4 worm cellular contexts compared by ENCODE assay signal in genomic region chrX:11937343-11937935, ce11.
A peak's percentile ranks its signal among the peaks of the same experiment; 100 is the strongest.
TF ChIP-seq lines count a peak whose summit lies in the region.

No protein-coding gene starts in this region.

TF ChIP-seq in whole organism, L2 larva, 48 proteins besides CTCF, POLR2A, EP300 and RAD21 (continued from another document):
- TF ChIP-seq ztf-1 (GFP tag; conservative IDR thresholded peaks at IDR 0.05; lab: Robert Waterston, UW) (0 out of 2 replicates have a peak, but pooled peaks have one; percentile 55), nhr-12 (tag; optimal IDR thresholded peaks at IDR 0.05; lab: Kevin White, UChicago) (peak; percentile 70), nhr-6 (tag; optimal IDR thresholded peaks at IDR 0.05; lab: Kevin White, UChicago) (peak; percentile 99), nhr-129 (tag; optimal IDR thresholded peaks at IDR 0.05; lab: Kevin White, UChicago) (peak; percentile 100), unc-55 (GFP tag; optimal IDR thresholded peaks at IDR 0.05; lab: Kevin White, UChicago) (peak; percentile 99), ztf-4 (tag; optimal IDR thresholded peaks at IDR 0.05; lab: Kevin White, UChicago) (peak; percentile 91), ceh-16 (tag; optimal IDR thresholded peaks at IDR 0.05; lab: Kevin White, UChicago) (peak; percentile 92), aly-2 (tag; optimal IDR thresholded peaks at IDR 0.05; lab: Kevin White, UChicago) (no peak), gmeb-1 (tag; optimal IDR thresholded peaks at IDR 0.05; lab: Kevin White, UChicago) (peak; percentile 97), unc-62 (GFP tag; optimal IDR thresholded peaks at IDR 0.05; lab: Kevin White, UChicago) (peak; percentile 93), lin-11 (tag; optimal IDR thresholded peaks at IDR 0.05; lab: Kevin White, UChicago) (peak; percentile 76), R02D3.7 (tag; optimal IDR thresholded peaks at IDR 0.05; lab: Kevin White, UChicago) (peak; percentile 78), elt-3 (tag; optimal IDR thresholded peaks at IDR 0.05; lab: Kevin White, UChicago) (peak; percentile 77), sma-3 (GFP tag; optimal IDR thresholded peaks at IDR 0.05; lab: Kevin White, UChicago) (peak; percentile 99), nhr-23 (tag; optimal IDR thresholded peaks at IDR 0.05; lab: Kevin White, UChicago) (no peak), blmp-1 (tag; optimal IDR thresholded peaks at IDR 0.05; lab: Kevin White, UChicago; ENCODE audit: insufficient read depth) (peak; percentile 93), lin-39 (tag; optimal IDR thresholded peaks at IDR 0.05; lab: Kevin White, UChicago) (peak; percentile 93), ama-1 (optimal IDR thresholded peaks at IDR 0.05; lab: Kevin White, UChicago) (peak; percentile 51), F13H6.1 (tag; optimal IDR thresholded peaks at IDR 0.05; lab: Kevin White, UChicago) (peak; percentile 98), lsy-2 (tag; optimal IDR thresholded peaks at IDR 0.05; lab: Kevin White, UChicago) (peak; percentile 95 to 97), nhr-10 (tag; optimal IDR thresholded peaks at IDR 0.05; lab: Kevin White, UChicago) (peak; percentile 99), unc-39 (tag; optimal IDR thresholded peaks at IDR 0.05; lab: Kevin White, UChicago) (peak; percentile 89), egl-27 (tag; optimal IDR thresholded peaks at IDR 0.05; lab: Kevin White, UChicago) (peak; percentile 99), alr-1 (tag; optimal IDR thresholded peaks at IDR 0.05; lab: Kevin White, UChicago) (no peak), nhr-21 (tag; optimal IDR thresholded peaks at IDR 0.05; lab: Kevin White, UChicago) (peak; percentile 100), nhr-25 (tag; optimal IDR thresholded peaks at IDR 0.05; lab: Kevin White, UChicago) (peak; percentile 98)

TF ChIP-seq in whole organism, L4 larva, 104 proteins besides CTCF, POLR2A, EP300 and RAD21 (continued from another document and continues in another):
- TF ChIP-seq nhr-102 (tag; optimal IDR thresholded peaks at IDR 0.05; lab: Kevin White, UChicago) (peak; percentile 99), lin-13 (GFP tag; optimal IDR thresholded peaks at IDR 0.05; lab: Kevin White, UChicago) (peak; percentile 98), dmd-6 (GFP tag; IDR thresholded peaks at IDR 0.05; lab: Robert Waterston, UW) (peak; percentile 97), mdt-29 (GFP tag; IDR thresholded peaks at IDR 0.05; lab: Robert Waterston, UW) (peak; percentile 95), daf-16 (GFP tag; optimal IDR thresholded peaks at IDR 0.05; lab: Kevin White, UChicago) (peak; percentile 96 to 98), daf-16 (tag; optimal IDR thresholded peaks at IDR 0.05; lab: Kevin White, UChicago) (peak; percentile 93), R02D3.7 (tag; optimal IDR thresholded peaks at IDR 0.05; lab: Kevin White, UChicago) (peak; percentile 1), zip-2 (tag; optimal IDR thresholded peaks at IDR 0.05; lab: Kevin White, UChicago) (peak; percentile 98), spr-1 (tag; optimal IDR thresholded peaks at IDR 0.05; lab: Kevin White, UChicago) (peak; percentile 97), nhr-28 (tag; optimal IDR thresholded peaks at IDR 0.05; lab: Kevin White, UChicago) (peak; percentile 95), skn-1 (tag; optimal IDR thresholded peaks at IDR 0.05; lab: Kevin White, UChicago) (no peak), dve-1 (tag; optimal IDR thresholded peaks at IDR 0.05; lab: Kevin White, UChicago; ENCODE audit: insufficient read depth) (peak; percentile 100), nhr-77 (tag; optimal IDR thresholded peaks at IDR 0.05; lab: Kevin White, UChicago) (peak; percentile 100), gei-8 (GFP tag; optimal IDR thresholded peaks at IDR 0.05; lab: Kevin White, UChicago) (peak; percentile 88), ceh-32 (tag; optimal IDR thresholded peaks at IDR 0.05; lab: Kevin White, UChicago; ENCODE audit: poor library complexity) (peak; percentile 88), mes-2 (tag; optimal IDR thresholded peaks at IDR 0.05; lab: Kevin White, UChicago; ENCODE audit: poor library complexity, severe bottlenecking) (peak; percentile 99), ctbp-1 (GFP tag; IDR thresholded peaks at IDR 0.05; lab: Robert Waterston, UW) (peak; percentile 98), F26F4.8 (GFP tag; conservative IDR thresholded peaks at IDR 0.05; lab: Robert Waterston, UW) (no peak), tra-1 (GFP tag; IDR thresholded peaks at IDR 0.05; lab: Robert Waterston, UW) (peak; percentile 95), unc-62 (GFP tag; optimal IDR thresholded peaks at IDR 0.05 in 1 of 2; lab: Kevin White, UChicago) (peak; percentile 91 to 100), unc-62 (tag; optimal IDR thresholded peaks at IDR 0.05; lab: Kevin White, UChicago) (peak; percentile 93), spr-3 (GFP tag; optimal IDR thresholded peaks at IDR 0.05; lab: Kevin White, UChicago) (peak; percentile 98), Y5F2A.4 (GFP tag; optimal IDR thresholded peaks at IDR 0.05; lab: Kevin White, UChicago) (peak; percentile 91), egl-43 (GFP tag; IDR thresholded peaks at IDR 0.05; lab: Robert Waterston, UW) (peak; percentile 98), lim-7 (GFP tag; IDR thresholded peaks at IDR 0.05; lab: Robert Waterston, UW) (no peak), hlh-30 (tag; optimal IDR thresholded peaks at IDR 0.05; lab: Kevin White, UChicago; ENCODE audit: insufficient read depth) (peak; percentile 94), zfp-2 (tag; optimal IDR thresholded peaks at IDR 0.05; lab: Kevin White, UChicago) (peak; percentile 88), mdl-1 (tag; optimal IDR thresholded peaks at IDR 0.05; lab: Kevin White, UChicago) (peak; percentile 90 to 92), ces-1 (GFP tag; optimal IDR thresholded peaks at IDR 0.05; lab: Kevin White, UChicago) (peak; percentile 95), saeg-2 (GFP tag; IDR thresholded peaks at IDR 0.05; lab: Robert Waterston, UW) (peak; percentile 95), lir-3 (tag; optimal IDR thresholded peaks at IDR 0.05; lab: Kevin White, UChicago) (peak; percentile 90), dmd-8 (GFP tag; IDR thresholded peaks at IDR 0.05; lab: Robert Waterston, UW) (peak; percentile 72), hmg-1.1 (GFP tag; IDR thresholded peaks at IDR 0.05; lab: Robert Waterston, UW) (peak; percentile 99), fos-1 (tag; optimal IDR thresholded peaks at IDR 0.05; lab: Kevin White, UChicago) (peak; percentile 85), F44E2.7 (GFP tag; IDR thresholded peaks at IDR 0.05; lab: Robert Waterston, UW) (0 out of 2 replicates have a peak, but pooled peaks have one; percentile 23)

TF ChIP-seq in whole organism, late embryonic, 69 proteins besides CTCF, POLR2A, EP300 and RAD21 (continued from another document and continues in another):
- TF ChIP-seq sox-4 (tag; optimal IDR thresholded peaks at IDR 0.05; lab: Kevin White, UChicago) (peak; percentile 61), pros-1 (tag; optimal IDR thresholded peaks at IDR 0.05; lab: Kevin White, UChicago) (peak; percentile 97), unc-3 (GFP tag; conservative IDR thresholded peaks at IDR 0.05; lab: Robert Waterston, UW) (0 out of 2 replicates have a peak, but pooled peaks have one; percentile 21), unc-3 (tag; optimal IDR thresholded peaks at IDR 0.05; lab: Kevin White, UChicago) (peak; percentile 15), ama-1 (optimal IDR thresholded peaks at IDR 0.05; lab: Kevin White, UChicago) (no peak), tbx-7 (tag; optimal IDR thresholded peaks at IDR 0.05; lab: Kevin White, UChicago) (peak; percentile 50), pha-2 (tag; optimal IDR thresholded peaks at IDR 0.05; lab: Kevin White, UChicago) (no peak), pat-9 (tag; optimal IDR thresholded peaks at IDR 0.05; lab: Kevin White, UChicago) (peak; percentile 62), dve-1 (tag; optimal IDR thresholded peaks at IDR 0.05; lab: Kevin White, UChicago) (peak; percentile 98), ahr-1 (tag; optimal IDR thresholded peaks at IDR 0.05; lab: Kevin White, UChicago) (no peak), ceh-9 (tag; optimal IDR thresholded peaks at IDR 0.05; lab: Kevin White, UChicago) (no peak), ceh-6 (GFP tag; optimal IDR thresholded peaks at IDR 0.05; lab: Kevin White, UChicago) (peak; percentile 66), K02D7.2 (tag; optimal IDR thresholded peaks at IDR 0.05; lab: Kevin White, UChicago) (no peak), hlh-15 (tag; optimal IDR thresholded peaks at IDR 0.05; lab: Kevin White, UChicago) (peak; percentile 44), eyg-1 (tag; optimal IDR thresholded peaks at IDR 0.05; lab: Kevin White, UChicago) (no peak), C08G9.2 (tag; optimal IDR thresholded peaks at IDR 0.05; lab: Kevin White, UChicago) (peak; percentile 65), elt-2 (tag; optimal IDR thresholded peaks at IDR 0.05; lab: Kevin White, UChicago) (peak; percentile 79), lin-11 (tag; optimal IDR thresholded peaks at IDR 0.05; lab: Kevin White, UChicago) (no peak), ceh-31 (tag; optimal IDR thresholded peaks at IDR 0.05; lab: Kevin White, UChicago) (peak; percentile 92), hlh-6 (tag; optimal IDR thresholded peaks at IDR 0.05; lab: Kevin White, UChicago) (peak; percentile 56), nhr-232 (tag; optimal IDR thresholded peaks at IDR 0.05; lab: Kevin White, UChicago) (no peak), ztf-16 (tag; optimal IDR thresholded peaks at IDR 0.05; lab: Kevin White, UChicago) (peak; percentile 68), sdc-2 (tag; optimal IDR thresholded peaks at IDR 0.05; lab: Kevin White, UChicago) (peak; percentile 99), fax-1 (tag; optimal IDR thresholded peaks at IDR 0.05; lab: Kevin White, UChicago) (no peak), npax-4 (tag; optimal IDR thresholded peaks at IDR 0.05; lab: Kevin White, UChicago) (no peak), ceh-18 (tag; optimal IDR thresholded peaks at IDR 0.05; lab: Kevin White, UChicago) (peak; percentile 96), mec-3 (tag; optimal IDR thresholded peaks at IDR 0.05; lab: Kevin White, UChicago; ENCODE audit: borderline replicate concordance) (no peak), lim-6 (tag; optimal IDR thresholded peaks at IDR 0.05; lab: Kevin White, UChicago) (peak; percentile 58), hlh-30 (tag; optimal IDR thresholded peaks at IDR 0.05; lab: Kevin White, UChicago; ENCODE audit: insufficient read depth) (peak; percentile 73), F13H6.1 (tag; optimal IDR thresholded peaks at IDR 0.05; lab: Kevin White, UChicago) (peak; percentile 70), syd-9 (tag; optimal IDR thresholded peaks at IDR 0.05; lab: Kevin White, UChicago) (peak; percentile 87), che-1 (tag; optimal IDR thresholded peaks at IDR 0.05; lab: Kevin White, UChicago) (peak; percentile 41), dmd-4 (tag; optimal IDR thresholded peaks at IDR 0.05; lab: Kevin White, UChicago; ENCODE audit: borderline replicate concordance) (peak; percentile 31), ceh-45 (GFP tag; IDR thresholded peaks at IDR 0.05; lab: Robert Waterston, UW) (no peak), fkh-6 (tag; optimal IDR thresholded peaks at IDR 0.05; lab: Kevin White, UChicago) (peak; percentile 57), rnt-1 (tag; optimal IDR thresholded peaks at IDR 0.05; lab: Kevin White, UChicago) (peak; percentile 94), ceh-30 (tag; optimal IDR thresholded peaks at IDR 0.05; lab: Kevin White, UChicago) (peak; percentile 88), ceh-48 (tag; optimal IDR thresholded peaks at IDR 0.05; lab: Kevin White, UChicago) (peak; percentile 79), pha-4 (tag; optimal IDR thresholded peaks at IDR 0.05; lab: Kevin White, UChicago) (no peak)

TF ChIP-seq in whole organism, mixed stage, embryonic, 35 proteins besides CTCF, POLR2A, EP300 and RAD21 (continued from another document):
- TF ChIP-seq mab-5 (tag; optimal IDR thresholded peaks at IDR 0.05; lab: Kevin White, UChicago) (peak; percentile 94), ces-1 (GFP tag; optimal IDR thresholded peaks at IDR 0.05; lab: Kevin White, UChicago) (peak; percentile 97), flh-1 (GFP tag; optimal IDR thresholded peaks at IDR 0.05; lab: Kevin White, UChicago) (no peak), unc-62 (GFP tag; optimal IDR thresholded peaks at IDR 0.05; lab: Kevin White, UChicago) (peak; percentile 92), unc-39 (tag; optimal IDR thresholded peaks at IDR 0.05; lab: Kevin White, UChicago) (peak; percentile 80), lin-32 (GFP tag; optimal IDR thresholded peaks at IDR 0.05; lab: Kevin White, UChicago) (peak; percentile 7)
